Worm (Caenorhabditis elegans): ENCODE results near the gene T20B3.14.

The T20B3.14 gene

ce11 chrV:16838435-16838834 lies 17.3 kb upstream of the T20B3.14 start:
- TF ChIP-seq tbx-2 (tag; optimal IDR thresholded peaks at IDR 0.05), result no peak
- no peak for TF ChIP-seq sox-2 (GFP tag; IDR thresholded peaks at IDR 0.05)
- no peak for TF ChIP-seq npax-4 (tag; optimal IDR thresholded peaks at IDR 0.05)
- TF ChIP-seq K09A11.1 (tag; optimal IDR thresholded peaks at IDR 0.05; ENCODE audit: insufficient read depth), result no peak
- no peak for TF ChIP-seq ceh-24 (tag; optimal IDR thresholded peaks at IDR 0.05)
- TF ChIP-seq zip-5 (tag; optimal IDR thresholded peaks at IDR 0.05), result no peak
- no peak for TF ChIP-seq dve-1 (tag; optimal IDR thresholded peaks at IDR 0.05)
- no peak for TF ChIP-seq C38D4.7 (GFP tag; optimal IDR thresholded peaks at IDR 0.05)
- TF ChIP-seq ceh-22 (tag; optimal IDR thresholded peaks at IDR 0.05), result no peak
- no peak for TF ChIP-seq fkh-6 (tag; optimal IDR thresholded peaks at IDR 0.05)
- TF ChIP-seq ets-4 (tag; optimal IDR thresholded peaks at IDR 0.05), result no peak
- TF ChIP-seq unc-86 (tag; optimal IDR thresholded peaks at IDR 0.05), result no peak
- no peak for TF ChIP-seq F13H6.1 (tag; optimal IDR thresholded peaks at IDR 0.05)
- TF ChIP-seq ceh-18 (tag; optimal IDR thresholded peaks at IDR 0.05), result no peak

- peak; percentile 56 for TF ChIP-seq ceh-34 (tag; optimal IDR thresholded peaks at IDR 0.05)
- TF ChIP-seq ceh-31 (tag; optimal IDR thresholded peaks at IDR 0.05), result no peak
- peak; percentile 7 for TF ChIP-seq ceh-18 (tag; optimal IDR thresholded peaks at IDR 0.05)
These were observed 15.0 kb upstream of the T20B3.14 start for ce11 chrV:16836100-16836499.

ce11 chrV:16834989-16835388 lies 13.9 kb upstream of the T20B3.14 start, which contains the start of gene tni-3:
Gene tni-3 (minus strand): TSS chrV:16835128.
- TF ChIP-seq ceh-31 (tag; optimal IDR thresholded peaks at IDR 0.05), result no peak
- TF ChIP-seq unc-55 (GFP tag; optimal IDR thresholded peaks at IDR 0.05), result no peak
- TF ChIP-seq sdc-2 (tag; optimal IDR thresholded peaks at IDR 0.05), result no peak
- TF ChIP-seq K09A11.1 (tag; optimal IDR thresholded peaks at IDR 0.05; ENCODE audit: insufficient read depth), result no peak
- no peak for TF ChIP-seq T23F11.4 (GFP tag; optimal IDR thresholded peaks at IDR 0.05)
- TF ChIP-seq C38D4.7 (GFP tag; optimal IDR thresholded peaks at IDR 0.05), result no peak
- TF ChIP-seq hlh-6 (tag; optimal IDR thresholded peaks at IDR 0.05), result no peak
- TF ChIP-seq tbx-2 (tag; optimal IDR thresholded peaks at IDR 0.05), result no peak
- no peak for TF ChIP-seq dve-1 (tag; optimal IDR thresholded peaks at IDR 0.05)
- TF ChIP-seq ceh-19 (GFP tag; optimal IDR thresholded peaks at IDR 0.05), result no peak
- TF ChIP-seq odd-2 (tag; optimal IDR thresholded peaks at IDR 0.05), result no peak
- no peak for TF ChIP-seq pros-1 (tag; optimal IDR thresholded peaks at IDR 0.05)
- TF ChIP-seq nhr-11 (tag; optimal IDR thresholded peaks at IDR 0.05), result no peak
- no peak for TF ChIP-seq ceh-14 (tag; optimal IDR thresholded peaks at IDR 0.05)
- TF ChIP-seq ceh-48 (tag; optimal IDR thresholded peaks at IDR 0.05), result no peak
- no peak for TF ChIP-seq pat-9 (tag; optimal IDR thresholded peaks at IDR 0.05)

ce11 chrV:16833672-16834071 lies 12.6 kb upstream of the T20B3.14 start:
- TF ChIP-seq nhr-11 (tag; optimal IDR thresholded peaks at IDR 0.05) (no peak), sox-4 (tag; optimal IDR thresholded peaks at IDR 0.05) (no peak), eyg-1 (tag; optimal IDR thresholded peaks at IDR 0.05) (no peak), Y22D7AL.16 (tag; optimal IDR thresholded peaks at IDR 0.05) (no peak), ceh-22 (tag; optimal IDR thresholded peaks at IDR 0.05) (no peak)

ce11 chrV:16832865-16833264 lies 11.7 kb upstream of the T20B3.14 start, which contains the start of gene phy-3:
Gene phy-3 (plus strand): TSS chrV:16833165.
- TF ChIP-seq odd-2 (tag; optimal IDR thresholded peaks at IDR 0.05), result no peak
- TF ChIP-seq fkh-10 (GFP tag; optimal IDR thresholded peaks at IDR 0.05), result no peak
- no peak for TF ChIP-seq T23F11.4 (GFP tag; optimal IDR thresholded peaks at IDR 0.05)
- TF ChIP-seq pha-4 (tag; optimal IDR thresholded peaks at IDR 0.05), result no peak
- no peak for TF ChIP-seq sdc-2 (tag; optimal IDR thresholded peaks at IDR 0.05)
- no peak for TF ChIP-seq ztf-16 (tag; optimal IDR thresholded peaks at IDR 0.05)
- TF ChIP-seq hlh-13 (GFP tag; optimal IDR thresholded peaks at IDR 0.05), result no peak
- no peak for TF ChIP-seq pag-3 (tag; optimal IDR thresholded peaks at IDR 0.05; ENCODE audit: borderline replicate concordance)
- TF ChIP-seq ceh-34 (tag; optimal IDR thresholded peaks at IDR 0.05), result no peak
- no peak for TF ChIP-seq zip-5 (tag; optimal IDR thresholded peaks at IDR 0.05)
